Fruit fly (Drosophila melanogaster): ENCODE results near the gene Alp10.

- no peak for TF ChIP-seq CG12768 (GFP tag; optimal IDR thresholded peaks at IDR 0.05)
- TF ChIP-seq pad (GFP tag; optimal IDR thresholded peaks at IDR 0.05): no peak
- TF ChIP-seq bab1 (GFP tag; optimal IDR thresholded peaks at IDR 0.05): no peak
Observed at dm6 chr3L:5542772-5543371, 52.2 kb downstream of the Alp10 start.

Measured in whole organism, adult.